Worm (Caenorhabditis elegans): Measurements from ENCODE around the gene sre-21.

ce11 chrV:17724704-17725103 lies 48.3 kb downstream of the sre-21 start, which contains the start of gene fat-5:
- no peak for TF ChIP-seq F49E8.2 (tag; optimal IDR thresholded peaks at IDR 0.05; ENCODE audit: insufficient read depth)
- no peak for TF ChIP-seq Y67H2A.10 (GFP tag; conservative IDR thresholded peaks at IDR 0.05)
- no peak for TF ChIP-seq hmg-20 (GFP tag; IDR thresholded peaks at IDR 0.05)
- no peak for TF ChIP-seq akir-1 (GFP tag; optimal IDR thresholded peaks at IDR 0.05)
- no peak for TF ChIP-seq ztf-25 (GFP tag; IDR thresholded peaks at IDR 0.05)
- TF ChIP-seq let-526 (GFP tag; IDR thresholded peaks at IDR 0.05), result no peak
- no peak for TF ChIP-seq gei-17 (GFP tag; optimal IDR thresholded peaks at IDR 0.05)
- no peak for TF ChIP-seq nhr-90 (tag; optimal IDR thresholded peaks at IDR 0.05)
- no peak for TF ChIP-seq dpl-1 (GFP tag; optimal IDR thresholded peaks at IDR 0.05)
- TF ChIP-seq mel-28 (tag; optimal IDR thresholded peaks at IDR 0.05; ENCODE audit: borderline replicate concordance), result no peak
- TF ChIP-seq F57A8.1 (GFP tag; optimal IDR thresholded peaks at IDR 0.05), result no peak
- no peak for TF ChIP-seq zfh-2 (GFP tag; conservative IDR thresholded peaks at IDR 0.05)
- no peak for TF ChIP-seq rcor-1 (GFP tag; IDR thresholded peaks at IDR 0.05)
- no peak for TF ChIP-seq attf-5 (GFP tag; optimal IDR thresholded peaks at IDR 0.05)

Measured in whole organism, young adult.